Worm (Caenorhabditis elegans) whole organism, L1 larva: Measurements from ENCODE around the gene F35B3.3.

Source experiments
- alr-1 ChIP-seq: fragments of 200-800 bp; sonication (Bioruptor generic); optimal IDR thresholded peaks from 2 replicates; lab custom pipeline; 2018; ENCODE audit warnings: borderline replicate concordance, mild to moderate bottlenecking, missing genetic modification characterization, missing compliant biosample characterization
- blmp-1 ChIP-seq: fragments of 150-350 bp; optimal IDR thresholded peaks from 2 replicates; lab custom pipeline; 2014; ENCODE audit warnings: missing biosample characterization, missing genetic modification characterization
- mdl-1 ChIP-seq, 2 experiments: fragments of 150-350 bp; optimal IDR thresholded peaks; 2 replicates each; lab custom pipeline; 2014 to 2017; ENCODE audit warnings: missing biosample characterization in 2 of 2, missing genetic modification characterization in 2 of 2, inconsistent platforms in 1 of 2
- sox-4 ChIP-seq: sonication (generic microtip); optimal IDR thresholded peaks from 2 replicates; lab custom pipeline; 2016; ENCODE audit warnings: missing genetic modification characterization, missing compliant biosample characterization
- unc-30 ChIP-seq: sonication (generic microtip); optimal IDR thresholded peaks from 2 replicates; lab custom pipeline; 2017; ENCODE audit warnings: missing biosample characterization, missing genetic modification characterization
- unc-62 ChIP-seq: fragments of 150-350 bp; optimal IDR thresholded peaks from 2 replicates; lab custom pipeline; 2014; ENCODE audit warnings: missing biosample characterization, missing genetic modification reagents, missing genetic modification characterization
- zag-1 ChIP-seq: fragments of 150-350 bp; optimal IDR thresholded peaks from 2 replicates; lab custom pipeline; 2014; ENCODE audit warnings: missing biosample characterization, missing genetic modification characterization

- TF ChIP-seq alr-1 (tag; lab: Kevin White, UChicago) (no peak), sox-4 (tag; lab: Kevin White, UChicago) (no peak), unc-30 (tag; lab: Kevin White, UChicago) (no peak), blmp-1 (peak; percentile 92), zag-1 (no peak), mdl-1 (tag; optimal IDR thresholded peaks at IDR 0.05; lab: Kevin White, UChicago) (no peak), unc-62 (GFP tag; lab: Kevin White, UChicago) (no peak)
These were observed 19.7 kb upstream of the F35B3.3 start for ce11 chrX:16993524-16993923.
